Worm (Caenorhabditis elegans): Measurements from ENCODE around the gene T14G8.2.

T14G8.2 gene

DNA sequence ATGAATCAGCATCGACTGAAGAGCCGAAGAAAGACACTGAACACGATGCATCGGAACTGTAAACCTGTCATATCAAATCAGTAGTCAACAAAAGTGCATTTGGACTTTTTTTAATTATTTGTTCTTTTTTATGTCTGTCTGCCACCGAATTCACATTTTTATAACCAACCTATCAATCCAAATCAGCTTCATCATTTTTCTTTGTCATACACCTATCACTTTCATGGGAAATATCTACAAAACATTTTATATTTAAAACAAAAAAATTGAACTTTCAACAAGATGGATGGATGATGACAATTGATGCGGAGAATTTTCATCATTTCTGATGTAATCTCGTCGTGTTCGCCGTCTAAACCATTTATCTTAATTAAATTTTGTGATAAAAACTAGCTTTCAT is 11.6 kb downstream of the T14G8.2 start:
- no peak for TF ChIP-seq tlp-1 (tag; optimal IDR thresholded peaks at IDR 0.05)
- peak; percentile 55 for TF ChIP-seq skn-1 (tag; optimal IDR thresholded peaks at IDR 0.05)
- peak; percentile 5 for TF ChIP-seq blmp-1 (tag; optimal IDR thresholded peaks at IDR 0.05)
- no peak for TF ChIP-seq fkh-8 (tag; optimal IDR thresholded peaks at IDR 0.05)

DNA sequence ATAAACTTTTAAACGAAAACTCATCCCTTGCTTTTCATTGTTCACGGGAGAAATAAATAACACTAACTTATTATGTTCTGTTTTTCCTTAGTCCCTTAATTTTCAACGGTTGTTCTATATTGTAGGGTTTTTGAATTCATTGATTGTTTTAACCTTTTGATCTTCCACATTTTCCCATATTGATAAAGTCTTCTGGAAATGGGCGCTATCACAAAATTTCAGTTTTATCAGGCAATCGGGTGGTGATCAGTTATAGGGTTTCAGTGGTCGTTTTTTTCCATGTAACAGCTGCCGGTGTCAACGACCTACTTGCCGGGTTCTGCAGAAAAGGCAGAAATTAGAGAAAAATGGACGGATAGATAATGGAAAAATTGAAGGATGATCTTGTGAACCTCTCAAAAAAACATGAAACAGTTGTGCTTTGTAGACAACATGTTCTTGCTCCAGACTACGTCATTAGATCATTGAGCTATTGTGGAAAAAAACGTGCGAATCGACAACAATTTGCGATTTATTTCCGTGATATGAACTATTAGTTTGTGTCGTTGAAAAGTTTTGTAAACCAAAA is 12.1 kb downstream of the T14G8.2 start:
- TF ChIP-seq efl-3 (GFP tag; optimal IDR thresholded peaks at IDR 0.05) = no peak
- TF ChIP-seq mdl-1 (tag; optimal IDR thresholded peaks at IDR 0.05) = peak in 1 of 2 experiments; percentile 38
- peak; percentile 2 for TF ChIP-seq tbx-2 (tag; optimal IDR thresholded peaks at IDR 0.05)
- no peak for TF ChIP-seq ets-5 (GFP tag; IDR thresholded peaks at IDR 0.05)
- peak; percentile 85 for TF ChIP-seq nhr-71 (tag; optimal IDR thresholded peaks at IDR 0.05)
- TF ChIP-seq tlp-1 (tag; optimal IDR thresholded peaks at IDR 0.05) = peak; percentile 16
- peak; percentile 7 for TF ChIP-seq nhr-85 (tag)
- TF ChIP-seq lin-39 (tag; optimal IDR thresholded peaks at IDR 0.05) = peak; percentile 51
- no peak for TF ChIP-seq sox-4 (tag; optimal IDR thresholded peaks at IDR 0.05)
- peak; percentile 16 for TF ChIP-seq nhr-47 (tag; optimal IDR thresholded peaks at IDR 0.05)
- peak; percentile 78 for TF ChIP-seq lin-14 (GFP tag; optimal IDR thresholded peaks at IDR 0.05)
- TF ChIP-seq rnt-1 (tag; optimal IDR thresholded peaks at IDR 0.05) = peak; percentile 79
- TF ChIP-seq nhr-19 (GFP tag; conservative IDR thresholded peaks at IDR 0.05) = peak; percentile 63
- peak; percentile 49 for TF ChIP-seq nhr-20 (tag; optimal IDR thresholded peaks at IDR 0.05)
- peak; percentile 41 for TF ChIP-seq snu-23 (GFP tag; optimal IDR thresholded peaks at IDR 0.05)
- TF ChIP-seq efl-1 (optimal IDR thresholded peaks at IDR 0.05) = peak in 1 of 2 experiments; percentile 1
- no peak for TF ChIP-seq efl-1 (GFP tag; optimal IDR thresholded peaks at IDR 0.05 in 1 of 2)
- no peak for TF ChIP-seq zag-1 (tag; optimal IDR thresholded peaks at IDR 0.05)
- TF ChIP-seq lsy-2 (tag; optimal IDR thresholded peaks at IDR 0.05) = peak in 1 of 2 experiments; percentile 24
- TF ChIP-seq ceh-88 (GFP tag; IDR thresholded peaks at IDR 0.05) = no peak

DNA sequence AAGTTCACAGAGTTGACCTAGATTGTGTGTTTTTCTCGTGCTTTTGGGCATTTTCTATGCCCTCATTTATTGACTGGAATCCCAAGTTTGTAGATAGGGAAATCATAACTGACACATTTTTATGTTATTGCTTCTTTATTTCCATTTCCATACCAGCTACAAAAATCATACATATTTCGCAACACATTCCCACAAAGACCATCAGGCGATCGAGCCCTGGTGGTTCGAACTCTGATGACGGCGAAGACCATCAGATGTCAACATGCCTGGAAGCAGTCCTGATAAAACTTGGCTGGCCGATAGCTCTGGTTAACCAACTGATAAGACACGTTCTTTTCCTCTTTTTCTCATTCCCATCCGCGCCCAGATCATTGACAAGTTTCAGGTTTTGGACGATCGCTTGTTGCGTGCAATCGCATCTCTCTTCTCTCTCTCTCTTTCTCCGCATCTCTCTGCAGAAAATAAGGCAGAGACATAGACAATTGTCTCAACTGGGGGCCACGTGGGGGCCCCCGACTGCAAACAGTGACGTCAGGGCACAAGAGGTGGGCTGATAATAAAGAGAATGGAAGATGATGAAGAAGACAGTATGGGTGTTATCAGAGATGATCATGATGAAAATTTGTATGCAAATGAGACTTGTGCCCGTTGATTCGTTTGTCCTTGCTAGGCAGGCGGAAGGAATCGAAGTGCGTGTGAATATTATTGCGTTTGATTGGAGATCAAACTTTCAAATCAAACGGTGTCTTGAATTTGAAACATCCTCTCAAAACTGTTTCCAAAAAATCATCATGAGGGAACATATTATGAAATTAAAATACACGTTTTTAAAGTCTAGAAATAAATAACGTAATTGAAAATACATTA is 14.5 kb downstream of the T14G8.2 start:
- TF ChIP-seq xbp-1 (tag; optimal IDR thresholded peaks at IDR 0.05) (peak; percentile 77), dpl-1 (GFP tag; optimal IDR thresholded peaks at IDR 0.05) (peak in 2 of 3 experiments; percentile 9 to 44), nhr-237 (tag; optimal IDR thresholded peaks at IDR 0.05) (peak; percentile 4), skn-1 (tag; optimal IDR thresholded peaks at IDR 0.05) (peak; percentile 63), ets-5 (GFP tag; IDR thresholded peaks at IDR 0.05) (no peak), nhr-19 (GFP tag; conservative IDR thresholded peaks at IDR 0.05) (peak; percentile 91), elt-3 (tag; optimal IDR thresholded peaks at IDR 0.05) (peak; percentile 20 to 91 (median 83)), efl-1 (optimal IDR thresholded peaks at IDR 0.05) (peak; percentile 32 to 42), efl-1 (GFP tag; optimal IDR thresholded peaks at IDR 0.05 in 1 of 2) (peak; percentile 1 to 93), tbx-2 (tag; optimal IDR thresholded peaks at IDR 0.05) (peak; percentile 90), lir-3 (tag; optimal IDR thresholded peaks at IDR 0.05; ENCODE audit: poor library complexity) (peak; percentile 54), ceh-90 (tag; optimal IDR thresholded peaks at IDR 0.05) (no peak), swsn-7 (tag; optimal IDR thresholded peaks at IDR 0.05) (peak; percentile 75), pqm-1 (tag; optimal IDR thresholded peaks at IDR 0.05) (peak; percentile 16), lin-15B (tag; optimal IDR thresholded peaks at IDR 0.05) (no peak), unc-98 (GFP tag; IDR thresholded peaks at IDR 0.05) (no peak), C16A3.4 (tag; optimal IDR thresholded peaks at IDR 0.05) (peak; percentile 52), unc-62 (GFP tag; optimal IDR thresholded peaks at IDR 0.05) (no peak), unc-130 (tag; optimal IDR thresholded peaks at IDR 0.05) (peak; percentile 62), ceh-63 (GFP tag; optimal IDR thresholded peaks at IDR 0.05) (no peak), elt-2 (tag; optimal IDR thresholded peaks at IDR 0.05) (peak; percentile 100), nhr-71 (tag; optimal IDR thresholded peaks at IDR 0.05) (peak; percentile 98), dsc-1 (tag; optimal IDR thresholded peaks at IDR 0.05) (no peak), unc-86 (tag; optimal IDR thresholded peaks at IDR 0.05) (no peak), snpc-4 (tag; optimal IDR thresholded peaks at IDR 0.05) (peak; percentile 3), lin-35 (GFP tag; optimal IDR thresholded peaks at IDR 0.05) (peak; percentile 31 to 85), nhr-90 (tag; optimal IDR thresholded peaks at IDR 0.05; ENCODE audit: poor library complexity) (peak; percentile 95), grh-1 (GFP tag; IDR thresholded peaks at IDR 0.05) (peak; percentile 70), ceh-82 (tag; optimal IDR thresholded peaks at IDR 0.05) (peak; percentile 43 to 47 (median 44)), jun-1 (tag; optimal IDR thresholded peaks at IDR 0.05) (peak; percentile 79), snu-23 (GFP tag; optimal IDR thresholded peaks at IDR 0.05) (peak; percentile 87)
